Worm (Caenorhabditis elegans) whole organism, L2 larva: ENCODE results near the gene hlh-29.

Source experiments
- C34F6.9 ChIP-seq: fragments of 150-350 bp; optimal IDR thresholded peaks from 2 replicates; lab custom pipeline; 2014; ENCODE audit warnings: missing biosample characterization, missing genetic modification characterization
- F13H6.1 ChIP-seq: sonication (generic microtip); optimal IDR thresholded peaks from 2 replicates; lab custom pipeline; 2016; ENCODE audit warnings: missing genetic modification characterization, missing compliant biosample characterization
- R02D3.7 ChIP-seq: fragments of 150-350 bp; optimal IDR thresholded peaks from 2 replicates; lab custom pipeline; 2014; ENCODE audit warnings: missing biosample characterization, missing genetic modification characterization
- ZK546.5 ChIP-seq: sonication (generic microtip); optimal IDR thresholded peaks from 2 replicates; lab custom pipeline; 2017; ENCODE audit warnings: missing biosample characterization, missing genetic modification characterization
- alr-1 ChIP-seq: fragments of 150-350 bp; optimal IDR thresholded peaks from 2 replicates; lab custom pipeline; 2014; ENCODE audit warnings: missing biosample characterization, missing genetic modification characterization
- aly-2 ChIP-seq: fragments of 150-350 bp; optimal IDR thresholded peaks from 2 replicates; lab custom pipeline; 2014; ENCODE audit warnings: missing biosample characterization, missing genetic modification characterization
- blmp-1 ChIP-seq: sonication (generic microtip); optimal IDR thresholded peaks from 2 replicates; lab custom pipeline; 2017; ENCODE audit warnings: missing genetic modification characterization, mild to moderate bottlenecking, missing compliant biosample characterization, antibody characterized with exemption, moderate library complexity; ENCODE audit not compliant: insufficient read depth
- ceh-16 ChIP-seq: fragments of 150-350 bp; optimal IDR thresholded peaks from 2 replicates; lab custom pipeline; 2014; ENCODE audit warnings: missing biosample characterization, missing genetic modification characterization
- crh-2 ChIP-seq: sonication (generic microtip); optimal IDR thresholded peaks from 2 replicates; lab custom pipeline; 2017; ENCODE audit warnings: missing biosample characterization, missing genetic modification characterization
- dmd-4 ChIP-seq: sonication (generic microtip); optimal IDR thresholded peaks from 2 replicates; lab custom pipeline; 2017; ENCODE audit warnings: missing biosample characterization, missing genetic modification characterization
- egl-27 ChIP-seq: sonication (generic microtip); optimal IDR thresholded peaks from 3 replicates; lab custom pipeline; 2017; ENCODE audit warnings: missing biosample characterization, missing genetic modification reagents, missing genetic modification characterization
- elt-1 ChIP-seq: fragments of 150-350 bp; optimal IDR thresholded peaks from 2 replicates; lab custom pipeline; 2014; ENCODE audit warnings: missing biosample characterization, missing genetic modification characterization
- elt-3 ChIP-seq: sonication (generic microtip); optimal IDR thresholded peaks from 2 replicates; lab custom pipeline; 2017; ENCODE audit warnings: missing biosample characterization, missing genetic modification characterization
- fos-1 ChIP-seq: fragments of 150-350 bp; optimal IDR thresholded peaks from 2 replicates; lab custom pipeline; 2014; ENCODE audit warnings: missing biosample characterization, missing genetic modification characterization
- gmeb-1 ChIP-seq: fragments of 150-350 bp; optimal IDR thresholded peaks from 2 replicates; lab custom pipeline; 2014; ENCODE audit warnings: missing biosample characterization, missing genetic modification characterization
- lin-11 ChIP-seq: fragments of 150-350 bp; sonication (generic microtip); optimal IDR thresholded peaks from 2 replicates; lab custom pipeline; 2014; ENCODE audit warnings: missing biosample characterization, missing genetic modification characterization, inconsistent platforms, mixed read lengths
- lsy-2 ChIP-seq, 2 experiments: fragments of 150-350 bp in 1 of 2; sonication (generic microtip) in 1 of 2; optimal IDR thresholded peaks; 2 replicates each; lab custom pipeline; 2014 to 2017; ENCODE audit warnings: missing biosample characterization in 2 of 2, missing genetic modification characterization in 2 of 2
- mab-5 ChIP-seq: fragments of 150-350 bp; optimal IDR thresholded peaks from 2 replicates; lab custom pipeline; 2014; ENCODE audit warnings: missing biosample characterization, missing genetic modification characterization
- mbf-1 ChIP-seq: sonication (generic microtip); optimal IDR thresholded peaks from 2 replicates; lab custom pipeline; 2017; ENCODE audit warnings: missing biosample characterization, missing genetic modification characterization
- nhr-10 ChIP-seq: sonication (generic microtip); optimal IDR thresholded peaks from 2 replicates; lab custom pipeline; 2017; ENCODE audit warnings: missing biosample characterization, missing genetic modification characterization
- nhr-11 ChIP-seq: fragments of 150-350 bp; optimal IDR thresholded peaks from 2 replicates; lab custom pipeline; 2014; ENCODE audit warnings: missing biosample characterization, missing genetic modification characterization
- nhr-12 ChIP-seq: fragments of 150-350 bp; optimal IDR thresholded peaks from 2 replicates; lab custom pipeline; 2014; ENCODE audit warnings: missing biosample characterization, missing genetic modification characterization
- nhr-23 ChIP-seq: fragments of 150-350 bp; optimal IDR thresholded peaks from 2 replicates; lab custom pipeline; 2014; ENCODE audit warnings: missing biosample characterization, missing genetic modification reagents, missing genetic modification characterization
- nhr-237 ChIP-seq: fragments of 150-350 bp; optimal IDR thresholded peaks from 2 replicates; lab custom pipeline; 2014; ENCODE audit warnings: missing biosample characterization, missing genetic modification characterization
- nhr-25 ChIP-seq: fragments of 150-350 bp; sonication (generic microtip); optimal IDR thresholded peaks from 3 replicates; lab custom pipeline; 2014; ENCODE audit warnings: missing biosample characterization, missing genetic modification characterization
- nhr-77 ChIP-seq: fragments of 150-350 bp; optimal IDR thresholded peaks from 2 replicates; lab custom pipeline; 2014; ENCODE audit warnings: missing biosample characterization, missing genetic modification characterization
- peb-1 ChIP-seq: fragments of 150-350 bp; optimal IDR thresholded peaks from 2 replicates; lab custom pipeline; 2014; ENCODE audit warnings: missing biosample characterization, missing genetic modification characterization
- sem-4 ChIP-seq: fragments of 150-350 bp; optimal IDR thresholded peaks from 2 replicates; lab custom pipeline; 2014; ENCODE audit warnings: missing biosample characterization, missing genetic modification reagents, missing genetic modification characterization
- sma-9 ChIP-seq, 2 experiments: fragments of 150-350 bp in 1 of 2; sonication (generic microtip) in 1 of 2; optimal IDR thresholded peaks; 2 replicates each; lab custom pipeline; 2014 to 2016; ENCODE audit warnings: missing genetic modification characterization in 2 of 2, mild to moderate bottlenecking in 1 of 2, missing biosample characterization in 1 of 2, missing compliant biosample characterization in 1 of 2, missing genetic modification reagents in 1 of 2, moderate library complexity in 1 of 2
- snpc-4 ChIP-seq: fragments of 150-350 bp; optimal IDR thresholded peaks from 2 replicates; lab custom pipeline; 2014; ENCODE audit warnings: missing biosample characterization, missing genetic modification characterization
- unc-39 ChIP-seq: fragments of 150-350 bp; optimal IDR thresholded peaks from 2 replicates; lab custom pipeline; 2014; ENCODE audit warnings: missing biosample characterization, missing genetic modification characterization
- unc-55 ChIP-seq: fragments of 150-350 bp; sonication (generic microtip); optimal IDR thresholded peaks from 3 replicates; lab custom pipeline; 2014; ENCODE audit warnings: missing biosample characterization, missing genetic modification reagents, missing genetic modification characterization
- unc-62 ChIP-seq: fragments of 150-350 bp; optimal IDR thresholded peaks from 2 replicates; lab custom pipeline; 2014; ENCODE audit warnings: missing biosample characterization, missing genetic modification reagents, missing genetic modification characterization
- zag-1 ChIP-seq: fragments of 150-350 bp; optimal IDR thresholded peaks from 2 replicates; lab custom pipeline; 2014; ENCODE audit warnings: missing biosample characterization, missing genetic modification characterization
- ztf-1 ChIP-seq: fragments of 200-800 bp; sonication (Bioruptor generic); conservative IDR thresholded peaks from 2 replicates; pipeline ENCODE4 v1.3.6; 2022; ENCODE audit warnings: missing genetic modification characterization, missing compliant biosample characterization
- ztf-11 ChIP-seq: sonication (generic microtip); optimal IDR thresholded peaks from 2 replicates; lab custom pipeline; 2017; ENCODE audit warnings: missing biosample characterization, missing genetic modification characterization

The hlh-29 gene

ce11 chrX:17537568-17537967, 10.9 kb downstream of the hlh-29 start:
- TF ChIP-seq fos-1 (peak; percentile 39), ztf-11 (tag; lab: Kevin White, UChicago) (no peak)

- peak; percentile 26 for TF ChIP-seq unc-55 (GFP tag; lab: Kevin White, UChicago)
- peak; percentile 16 for TF ChIP-seq sma-9 (GFP tag; optimal IDR thresholded peaks at IDR 0.05; lab: Kevin White, UChicago)
- TF ChIP-seq sma-9 (tag; optimal IDR thresholded peaks at IDR 0.05; lab: Kevin White, UChicago) = no peak
- TF ChIP-seq peb-1 = no peak
- TF ChIP-seq nhr-25 (tag; lab: Kevin White, UChicago) = no peak
- TF ChIP-seq lin-11 (tag; lab: Kevin White, UChicago) = no peak
- TF ChIP-seq sem-4 (tag; lab: Kevin White, UChicago) = no peak
- TF ChIP-seq nhr-23 = no peak
- TF ChIP-seq R02D3.7 (tag; lab: Kevin White, UChicago) = no peak
- no peak for TF ChIP-seq unc-62 (GFP tag; lab: Kevin White, UChicago)
- TF ChIP-seq snpc-4 (tag; lab: Kevin White, UChicago) = no peak
- no peak for TF ChIP-seq crh-2 (tag; lab: Kevin White, UChicago)
- TF ChIP-seq egl-27 (tag; lab: Kevin White, UChicago) = no peak
- TF ChIP-seq C34F6.9 = no peak
- TF ChIP-seq F13H6.1 (tag; lab: Kevin White, UChicago) = no peak
- no peak for TF ChIP-seq alr-1 (tag; lab: Kevin White, UChicago)
- no peak for TF ChIP-seq mbf-1 (tag; lab: Kevin White, UChicago)
- TF ChIP-seq nhr-10 (tag; lab: Kevin White, UChicago) = no peak
- TF ChIP-seq aly-2 (tag; lab: Kevin White, UChicago) = no peak
- no peak for TF ChIP-seq gmeb-1 (tag; lab: Kevin White, UChicago)
- peak in 1 of 2 experiments; percentile 16 for TF ChIP-seq lsy-2 (tag; optimal IDR thresholded peaks at IDR 0.05; lab: Kevin White, UChicago)
- TF ChIP-seq nhr-77 (tag; lab: Kevin White, UChicago) = no peak
- no peak for TF ChIP-seq elt-3 (tag; lab: Kevin White, UChicago)
- TF ChIP-seq blmp-1 (tag; lab: Kevin White, UChicago) = no peak
- TF ChIP-seq, all 48 proteins: peak for 3
These were observed 13.6 kb downstream of the hlh-29 start for ce11 chrX:17534877-17535276.

DNA sequence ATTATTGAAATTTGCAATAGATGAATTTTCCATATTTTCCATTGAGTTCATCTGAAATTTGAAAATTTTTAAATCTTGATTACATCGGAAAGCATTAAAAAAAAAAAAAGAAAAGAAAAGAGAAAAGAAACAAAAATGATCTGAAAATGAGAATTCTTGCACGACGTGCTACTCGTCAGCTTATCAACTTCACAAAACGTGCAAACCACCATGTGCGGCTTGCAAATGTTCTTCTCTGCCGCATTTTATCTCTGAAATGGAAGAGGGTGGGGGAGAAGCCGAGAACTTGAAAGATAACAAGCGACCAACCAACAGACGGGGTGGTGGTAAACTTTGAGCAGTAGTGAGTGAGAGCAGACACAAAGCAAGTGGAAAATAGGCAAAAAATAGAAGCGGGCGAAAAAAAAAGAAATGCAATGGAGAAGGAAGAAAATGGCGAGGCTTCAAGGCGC, 14.4 kb downstream of the hlh-29 start, which contains the start of gene F31A3.3:
Gene F31A3.3, minus strand, starts transcription at position 51 of the 452 bp plus-strand sequence.
- TF ChIP-seq F13H6.1 (tag; lab: Kevin White, UChicago) (no peak), gmeb-1 (tag; lab: Kevin White, UChicago) (peak; percentile 34), mab-5 (no peak), unc-55 (GFP tag; lab: Kevin White, UChicago) (no peak), zag-1 (tag; lab: Kevin White, UChicago) (no peak), fos-1 (peak; percentile 61), elt-3 (tag; lab: Kevin White, UChicago) (no peak), ZK546.5 (tag; lab: Kevin White, UChicago) (no peak), ztf-1 (GFP tag; lab: Robert Waterston, UW) (no peak), ceh-16 (tag; lab: Kevin White, UChicago) (no peak), crh-2 (tag; lab: Kevin White, UChicago) (peak; percentile 5), nhr-25 (tag; lab: Kevin White, UChicago) (no peak), ztf-11 (tag; lab: Kevin White, UChicago) (no peak), nhr-23 (no peak), dmd-4 (tag; lab: Kevin White, UChicago) (no peak), C34F6.9 (no peak), nhr-237 (tag; lab: Kevin White, UChicago) (no peak), unc-39 (tag; lab: Kevin White, UChicago) (no peak), egl-27 (tag; lab: Kevin White, UChicago) (no peak), sma-9 (GFP tag; optimal IDR thresholded peaks at IDR 0.05; lab: Kevin White, UChicago) (peak; percentile 67), sma-9 (tag; optimal IDR thresholded peaks at IDR 0.05; lab: Kevin White, UChicago) (no peak), nhr-12 (tag; lab: Kevin White, UChicago) (no peak), nhr-11 (tag; lab: Kevin White, UChicago) (no peak), elt-1 (tag; lab: Kevin White, UChicago) (no peak)

DNA sequence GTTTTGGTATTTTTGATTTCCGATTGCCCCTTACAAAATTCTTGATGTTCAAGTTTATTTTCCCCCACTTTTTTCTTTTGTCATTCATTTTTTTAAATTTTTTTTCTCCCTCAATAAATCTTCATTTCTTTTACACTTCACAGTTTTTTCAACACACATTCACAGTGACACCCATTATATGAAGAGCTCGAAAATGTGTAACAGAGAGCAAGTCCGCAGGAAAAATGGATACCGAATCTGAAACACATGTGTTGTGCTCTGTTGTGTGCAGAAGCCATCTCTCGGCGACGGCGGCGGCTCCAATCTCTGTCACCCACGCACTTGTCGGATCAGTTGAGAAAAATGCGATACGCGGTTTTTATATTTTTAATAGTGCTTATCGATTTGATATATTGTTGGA, 20.4 kb downstream of the hlh-29 start, which contains the start of gene sup-10:
Gene sup-10, plus strand, starts transcription at position 277 of the 400 bp plus-strand sequence.
- peak; percentile 47 for TF ChIP-seq F13H6.1 (tag; lab: Kevin White, UChicago)
- no peak for TF ChIP-seq elt-1 (tag; lab: Kevin White, UChicago)
- peak; percentile 62 for TF ChIP-seq sma-9 (GFP tag; optimal IDR thresholded peaks at IDR 0.05; lab: Kevin White, UChicago)
- TF ChIP-seq sma-9 (tag; optimal IDR thresholded peaks at IDR 0.05; lab: Kevin White, UChicago) = no peak
- no peak for TF ChIP-seq ZK546.5 (tag; lab: Kevin White, UChicago)
- TF ChIP-seq ceh-16 (tag; lab: Kevin White, UChicago) = no peak
